Worm (Caenorhabditis elegans) whole organism, L4 larva: Measurements from ENCODE around the gene bgnt-1.3.

Source experiments
- F10B5.3 ChIP-seq: sonication (generic microtip); optimal IDR thresholded peaks from 2 replicates; lab custom pipeline; 2016; ENCODE audit warnings: mild to moderate bottlenecking, missing genetic modification characterization, missing compliant biosample characterization
- F44E2.7 ChIP-seq: fragments of 200-800 bp; sonication (Bioruptor generic); IDR thresholded peaks from 2 replicates; pipeline ENCODE4 v2.1.2; 2022; ENCODE audit warnings: missing genetic modification characterization, missing compliant biosample characterization
- R02D3.7 ChIP-seq: fragments of 150-350 bp; sonication (generic microtip); optimal IDR thresholded peaks from 3 replicates; lab custom pipeline; 2014; ENCODE audit warnings: missing biosample characterization, missing genetic modification characterization
- Y5F2A.4 ChIP-seq: fragments of 200-800 bp; sonication (Bioruptor generic); optimal IDR thresholded peaks from 2 replicates; lab custom pipeline; 2018; ENCODE audit warnings: mild to moderate bottlenecking, missing genetic modification characterization, missing compliant biosample characterization
- Y75B8A.6 ChIP-seq: fragments of 200-800 bp; sonication (Bioruptor generic); IDR thresholded peaks from 2 replicates; pipeline ENCODE4 v1.3.6; 2022; ENCODE audit warnings: missing genetic modification reagents, missing genetic modification characterization, missing compliant biosample characterization
- ZK337.2 ChIP-seq: fragments of 200-800 bp; sonication (Bioruptor generic); IDR thresholded peaks from 2 replicates; pipeline ENCODE4 v1.3.6; 2022; ENCODE audit warnings: missing genetic modification reagents, missing genetic modification characterization, missing compliant biosample characterization
- aha-1 ChIP-seq: fragments of 150-350 bp; peaks from one replicate; lab custom pipeline; 2014; ENCODE audit warnings: missing biosample characterization, missing genetic modification characterization
- aly-2 ChIP-seq: sonication (generic microtip); optimal IDR thresholded peaks from 2 replicates; lab custom pipeline; 2018; ENCODE audit warnings: missing biosample characterization, missing genetic modification characterization
- arid-1 ChIP-seq: fragments of 200-800 bp; sonication (Bioruptor generic); conservative IDR thresholded peaks from 2 replicates; pipeline ENCODE4 v1.3.6; 2022; ENCODE audit warnings: missing genetic modification reagents, missing genetic modification characterization, missing compliant biosample characterization
- attf-4 ChIP-seq: sonication (generic microtip); optimal IDR thresholded peaks from 3 replicates; lab custom pipeline; 2017; ENCODE audit warnings: missing biosample characterization, missing genetic modification characterization
- ceh-62 ChIP-seq: sonication (generic microtip); optimal IDR thresholded peaks from 2 replicates; lab custom pipeline; 2017; ENCODE audit warnings: missing biosample characterization, missing genetic modification characterization
- ces-1 ChIP-seq: fragments of 150-350 bp; sonication (generic microtip); optimal IDR thresholded peaks from 4 replicates; lab custom pipeline; 2014; ENCODE audit warnings: missing biosample characterization, missing genetic modification reagents, missing genetic modification characterization
- ctbp-1 ChIP-seq: fragments of 200-800 bp; sonication (Bioruptor generic); IDR thresholded peaks from 2 replicates; pipeline ENCODE4 v1.3.6; 2022; ENCODE audit warnings: missing genetic modification reagents, missing genetic modification characterization, missing compliant biosample characterization
- daf-16 ChIP-seq, 3 experiments: sonication (generic microtip); optimal IDR thresholded peaks; 2 replicates each; lab custom pipeline; 2016 to 2017; ENCODE audit warnings: missing genetic modification characterization in 3 of 3, missing genetic modification reagents in 3 of 3, mild to moderate bottlenecking in 2 of 3, missing compliant biosample characterization in 2 of 3, missing biosample characterization in 1 of 3, moderate library complexity in 1 of 3
- daf-19 ChIP-seq: fragments of 200-800 bp; sonication (Bioruptor generic); conservative IDR thresholded peaks from 2 replicates; pipeline ENCODE4 v1.3.6; 2022; ENCODE audit warnings: missing genetic modification characterization, missing compliant biosample characterization
- daf-8 ChIP-seq: fragments of 200-800 bp; sonication (Bioruptor generic); IDR thresholded peaks from 2 replicates; pipeline ENCODE4 v1.3.6; 2022; ENCODE audit warnings: missing genetic modification characterization, missing compliant biosample characterization
- dmd-6 ChIP-seq: fragments of 200-800 bp; sonication (Bioruptor generic); IDR thresholded peaks from 2 replicates; pipeline ENCODE4 v1.3.6; 2022; ENCODE audit warnings: missing genetic modification reagents, missing genetic modification characterization, missing compliant biosample characterization
- dpl-1 ChIP-seq: fragments of 150-350 bp; optimal IDR thresholded peaks from 2 replicates; lab custom pipeline; 2014; ENCODE audit warnings: missing biosample characterization, missing genetic modification reagents, missing genetic modification characterization
- duxl-1 ChIP-seq: sonication (generic microtip); optimal IDR thresholded peaks from 2 replicates; lab custom pipeline; 2016; ENCODE audit warnings: mild to moderate bottlenecking, missing genetic modification characterization, moderate library complexity, missing compliant biosample characterization; ENCODE audit not compliant: poor library complexity
- egl-27 ChIP-seq: sonication (generic microtip); optimal IDR thresholded peaks from 3 replicates; lab custom pipeline; 2017; ENCODE audit warnings: missing biosample characterization, missing genetic modification reagents, missing genetic modification characterization
- egl-43 ChIP-seq: fragments of 200-800 bp; sonication (Bioruptor generic); IDR thresholded peaks from 2 replicates; pipeline ENCODE4 v1.3.6; 2022; ENCODE audit warnings: missing genetic modification reagents, missing genetic modification characterization, missing compliant biosample characterization
- fos-1 ChIP-seq: fragments of 150-350 bp; optimal IDR thresholded peaks from 2 replicates; lab custom pipeline; 2014; ENCODE audit warnings: missing biosample characterization, missing genetic modification characterization
- hlh-11 ChIP-seq: fragments of 200-800 bp; sonication (Bioruptor generic); optimal IDR thresholded peaks from 2 replicates; lab custom pipeline; 2018; ENCODE audit warnings: mild to moderate bottlenecking, missing genetic modification characterization, missing compliant biosample characterization
- hmg-1.1 ChIP-seq: fragments of 200-800 bp; sonication (Bioruptor generic); IDR thresholded peaks from 2 replicates; pipeline ENCODE4 v1.3.6; 2022; ENCODE audit warnings: missing genetic modification reagents, missing genetic modification characterization, missing compliant biosample characterization
- jun-1 ChIP-seq: fragments of 150-350 bp; optimal IDR thresholded peaks from 2 replicates; lab custom pipeline; 2014; ENCODE audit warnings: missing biosample characterization, missing genetic modification reagents, missing genetic modification characterization
- mdt-29 ChIP-seq: fragments of 200-800 bp; sonication (Bioruptor generic); IDR thresholded peaks from 2 replicates; pipeline ENCODE4 v1.3.6; 2022; ENCODE audit warnings: missing genetic modification reagents, missing genetic modification characterization, missing compliant biosample characterization
- nhr-10 ChIP-seq: fragments of 150-350 bp; optimal IDR thresholded peaks from 2 replicates; lab custom pipeline; 2014; ENCODE audit warnings: missing biosample characterization, missing genetic modification characterization
- nhr-102 ChIP-seq: sonication (generic microtip); optimal IDR thresholded peaks from 2 replicates; lab custom pipeline; 2016; ENCODE audit warnings: mild to moderate bottlenecking, missing genetic modification characterization, moderate library complexity, missing compliant biosample characterization
- nhr-28 ChIP-seq: fragments of 150-350 bp; optimal IDR thresholded peaks from 2 replicates; lab custom pipeline; 2014; ENCODE audit warnings: missing biosample characterization, missing genetic modification characterization
- nhr-48 ChIP-seq: sonication (generic microtip); optimal IDR thresholded peaks from 2 replicates; lab custom pipeline; 2016; ENCODE audit warnings: mild to moderate bottlenecking, missing genetic modification characterization, missing compliant biosample characterization
- pha-4 ChIP-seq, 2 experiments: fragments of 150-350 bp in 1 of 2; fragments of 200-800 bp in 1 of 2; sonication (Bioruptor generic) in 1 of 2; IDR thresholded peaks in 1 of 2; optimal IDR thresholded peaks in 1 of 2; 2 replicates each; pipeline versions ENCODE4 v1.3.6 to Lab custom; 2014 to 2022; ENCODE audit warnings: missing genetic modification characterization in 2 of 2, missing genetic modification reagents in 2 of 2, missing biosample characterization in 1 of 2, missing compliant biosample characterization in 1 of 2
- php-3 ChIP-seq: fragments of 200-800 bp; sonication (Bioruptor generic); IDR thresholded peaks from 2 replicates; pipeline ENCODE4 v1.3.6; 2022; ENCODE audit warnings: missing genetic modification reagents, missing genetic modification characterization, missing compliant biosample characterization
- pqm-1 ChIP-seq: sonication (generic microtip); optimal IDR thresholded peaks from 2 replicates; lab custom pipeline; 2017; ENCODE audit warnings: missing biosample characterization, missing genetic modification characterization
- snpc-1.2 ChIP-seq: fragments of 200-800 bp; sonication (Bioruptor generic); IDR thresholded peaks from 2 replicates; pipeline ENCODE4 v1.3.6; 2022; ENCODE audit warnings: missing genetic modification reagents, missing genetic modification characterization, missing compliant biosample characterization
- spr-1 ChIP-seq: sonication (generic microtip); optimal IDR thresholded peaks from 2 replicates; lab custom pipeline; 2016; ENCODE audit warnings: mild to moderate bottlenecking, missing genetic modification characterization, missing compliant biosample characterization
- spr-3 ChIP-seq: fragments of 200-800 bp; sonication (Bioruptor generic); optimal IDR thresholded peaks from 2 replicates; lab custom pipeline; 2018; ENCODE audit warnings: mild to moderate bottlenecking, missing genetic modification characterization, missing compliant biosample characterization
- unc-130 ChIP-seq: sonication (generic microtip); optimal IDR thresholded peaks from 2 replicates; lab custom pipeline; 2016; ENCODE audit warnings: missing genetic modification reagents, missing genetic modification characterization, missing compliant biosample characterization
- zag-1 ChIP-seq: fragments of 150-350 bp; optimal IDR thresholded peaks from 2 replicates; lab custom pipeline; 2014; ENCODE audit warnings: missing biosample characterization, missing genetic modification characterization
- zfp-3 ChIP-seq: fragments of 200-800 bp; sonication (Bioruptor generic); conservative IDR thresholded peaks from 2 replicates; pipeline ENCODE4 v1.3.6; 2022; ENCODE audit warnings: missing genetic modification reagents, missing genetic modification characterization, missing compliant biosample characterization
- zip-11 ChIP-seq: fragments of 200-800 bp; sonication (Bioruptor generic); IDR thresholded peaks from 2 replicates; pipeline ENCODE4 v1.3.6; 2022; ENCODE audit warnings: missing genetic modification characterization, missing compliant biosample characterization

bgnt-1.3 gene

ce11 chrV:16232180-16232579 is 24.1 kb downstream of the bgnt-1.3 start, which contains the start of gene gst-22:
gst-22 (minus strand) TSS chrV:16232282.
- no peak for TF ChIP-seq nhr-48 (tag; lab: Kevin White, UChicago)
- no peak for TF ChIP-seq zip-11 (GFP tag; lab: Robert Waterston, UW)
- no peak for TF ChIP-seq Y5F2A.4
- no peak for TF ChIP-seq ceh-62 (tag; lab: Kevin White, UChicago)
- TF ChIP-seq spr-1: no peak
- no peak for TF ChIP-seq R02D3.7 (tag; lab: Kevin White, UChicago)
- peak; percentile 87 for TF ChIP-seq php-3 (GFP tag; lab: Robert Waterston, UW)
- peak; percentile 44 for TF ChIP-seq nhr-28 (tag; lab: Kevin White, UChicago)
- no peak for TF ChIP-seq snpc-1.2 (GFP tag; lab: Robert Waterston, UW)
- TF ChIP-seq dmd-6 (GFP tag; lab: Robert Waterston, UW): peak; percentile 82
- TF ChIP-seq aly-2 (tag; lab: Kevin White, UChicago): no peak
- TF ChIP-seq spr-3 (GFP tag; lab: Kevin White, UChicago): no peak
- TF ChIP-seq ZK337.2 (GFP tag; lab: Robert Waterston, UW): no peak
- no peak for TF ChIP-seq nhr-10 (tag; lab: Kevin White, UChicago)
- no peak for TF ChIP-seq ces-1 (GFP tag; lab: Kevin White, UChicago)
- TF ChIP-seq jun-1 (tag; lab: Kevin White, UChicago): no peak
- no peak for TF ChIP-seq hmg-1.1
- no peak for TF ChIP-seq attf-4 (tag; lab: Kevin White, UChicago)
- no peak for TF ChIP-seq F10B5.3 (tag; lab: Kevin White, UChicago)
- TF ChIP-seq egl-27 (tag; lab: Kevin White, UChicago): no peak
- TF ChIP-seq aha-1 (tag; lab: Kevin White, UChicago): no peak
- TF ChIP-seq pqm-1: peak; percentile 82
- no peak for TF ChIP-seq dpl-1 (GFP tag; lab: Kevin White, UChicago)
- TF ChIP-seq duxl-1: no peak
- no peak for TF ChIP-seq nhr-102 (tag; lab: Kevin White, UChicago)
- TF ChIP-seq daf-16 (GFP tag; optimal IDR thresholded peaks at IDR 0.05; lab: Kevin White, UChicago): no peak
- TF ChIP-seq daf-16 (tag; optimal IDR thresholded peaks at IDR 0.05; lab: Kevin White, UChicago): no peak
- no peak for TF ChIP-seq unc-130
- peak; percentile 24 for TF ChIP-seq hlh-11 (tag; lab: Kevin White, UChicago)

DNA sequence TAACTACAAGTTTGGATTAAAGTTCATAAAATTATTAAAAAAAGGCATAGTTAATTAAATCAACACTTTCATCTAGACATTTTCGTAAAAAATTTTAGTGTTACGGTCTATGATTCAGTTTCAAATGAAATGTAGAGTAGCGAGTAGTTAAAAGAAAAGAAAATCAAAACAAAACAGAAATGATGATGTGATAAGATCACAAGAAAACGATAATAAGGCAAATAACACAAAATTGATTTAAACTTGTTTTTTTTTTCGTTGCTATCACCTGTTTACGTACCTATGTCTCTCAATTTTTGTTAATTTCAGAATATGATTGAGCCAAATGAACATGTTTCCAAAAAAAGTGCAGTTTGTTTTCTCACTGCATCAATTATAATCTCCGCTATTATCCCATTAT is 26.4 kb downstream of the bgnt-1.3 start, which contains the start of the genes F21H7.2 and F21H7.12:
Gene F21H7.2, minus strand, starts transcription at position 101 of the 400 bp plus-strand sequence.
Gene F21H7.12, plus strand, starts transcription at position 270 of the 400 bp plus-strand sequence.
- TF ChIP-seq fos-1 (tag; lab: Kevin White, UChicago): no peak
- no peak for TF ChIP-seq nhr-102 (tag; lab: Kevin White, UChicago)
- no peak for TF ChIP-seq ceh-62 (tag; lab: Kevin White, UChicago)
- TF ChIP-seq daf-8 (GFP tag; lab: Robert Waterston, UW): no peak
- TF ChIP-seq zag-1: no peak
- no peak for TF ChIP-seq daf-19 (GFP tag; lab: Robert Waterston, UW)
- no peak for TF ChIP-seq pqm-1
- TF ChIP-seq unc-130: no peak
- TF ChIP-seq zfp-3 (GFP tag; lab: Robert Waterston, UW): no peak
- no peak for TF ChIP-seq egl-43 (GFP tag; lab: Robert Waterston, UW)
- TF ChIP-seq pha-4 (GFP tag; IDR thresholded peaks at IDR 0.05; lab: Robert Waterston, UW): no peak
- TF ChIP-seq pha-4 (tag; optimal IDR thresholded peaks at IDR 0.05; lab: Kevin White, UChicago): no peak
- no peak for TF ChIP-seq F44E2.7 (GFP tag; lab: Robert Waterston, UW)
- no peak for TF ChIP-seq Y75B8A.6 (GFP tag; lab: Robert Waterston, UW)
- no peak for TF ChIP-seq daf-16 (GFP tag; optimal IDR thresholded peaks at IDR 0.05; lab: Kevin White, UChicago)
- TF ChIP-seq daf-16 (tag; optimal IDR thresholded peaks at IDR 0.05; lab: Kevin White, UChicago): no peak
- no peak for TF ChIP-seq ctbp-1 (GFP tag; lab: Robert Waterston, UW)
- TF ChIP-seq arid-1: no peak
- no peak for TF ChIP-seq spr-1
- TF ChIP-seq mdt-29 (GFP tag; lab: Robert Waterston, UW): no peak
- TF ChIP-seq attf-4 (tag; lab: Kevin White, UChicago): no peak
